Fruit fly (Drosophila melanogaster) whole organism, adult: ENCODE measurements around the gene eIF3a.
A peak's percentile ranks its signal among the peaks of the same experiment; 100 is the strongest.

Experiments used
- CG1620 ChIP-seq: fragments of 200-800 bp; sonication (Bioruptor generic); optimal IDR thresholded peaks from 2 replicates; lab custom pipeline; 2016; ENCODE audit warnings: missing biosample characterization, missing genetic modification characterization
- CG5204 ChIP-seq: fragments of 200-800 bp; sonication (Bioruptor generic); optimal IDR thresholded peaks from 2 replicates; lab custom pipeline; 2016; ENCODE audit warnings: missing biosample characterization, missing genetic modification characterization
- Hr96 ChIP-seq: fragments of 200-800 bp; sonication (Bioruptor generic); optimal IDR thresholded peaks from 2 replicates; lab custom pipeline; 2016; ENCODE audit warnings: missing biosample characterization, missing genetic modification characterization
- cic ChIP-seq: fragments of 200-800 bp; sonication (Bioruptor generic); optimal IDR thresholded peaks from 2 replicates; lab custom pipeline; 2017; ENCODE audit warnings: missing biosample characterization, mild to moderate bottlenecking, missing genetic modification characterization, moderate library complexity

- TF ChIP-seq CG1620 (GFP tag; lab: Kevin White, UChicago): peak; percentile 73
- peak; percentile 0 for TF ChIP-seq cic (GFP tag; lab: Kevin White, UChicago)
- peak; percentile 80 for TF ChIP-seq Hr96 (GFP tag; lab: Kevin White, UChicago)
- TF ChIP-seq CG5204 (GFP tag; lab: Kevin White, UChicago): no peak
These were observed 3.4 kb upstream of the eIF3a start, which contains the start of the genes Lipt2 and CG14650 for dm6 chr3R:4437113-4437512.
